Fruit fly (Drosophila melanogaster) whole organism, pupa: ENCODE measurements around the gene CG32755.

Experiments used
- CG10348 ChIP-seq: fragments of 200-800 bp; sonication (Bioruptor generic); IDR thresholded peaks from 2 replicates; pipeline ENCODE4 v1.3.6; 2022; ENCODE audit warnings: missing biosample characterization, missing genetic modification characterization
- CG12605 ChIP-seq: fragments of 200-800 bp; sonication (Bioruptor generic); IDR thresholded peaks from 2 replicates; pipeline ENCODE4 v1.3.6; 2022; ENCODE audit warnings: missing biosample characterization, missing genetic modification characterization
- CG13204 ChIP-seq: fragments of 200-800 bp; sonication (Bioruptor generic); optimal IDR thresholded peaks from 2 replicates; lab custom pipeline; 2018; ENCODE audit warnings: missing biosample characterization, mild to moderate bottlenecking, missing genetic modification characterization, moderate library complexity
- CG14655 ChIP-seq: fragments of 200-800 bp; sonication (Bioruptor generic); optimal IDR thresholded peaks from 3 replicates; lab custom pipeline; 2017; ENCODE audit warnings: mild to moderate bottlenecking, missing biosample characterization, missing genetic modification reagents, missing genetic modification characterization
- CG15710 ChIP-seq: fragments of 200-800 bp; sonication (Bioruptor generic); optimal IDR thresholded peaks from 2 replicates; lab custom pipeline; 2018; ENCODE audit warnings: missing biosample characterization, mild to moderate bottlenecking, missing genetic modification characterization, moderate library complexity
- CG17806 ChIP-seq: fragments of 200-800 bp; sonication (Bioruptor generic); optimal IDR thresholded peaks from 2 replicates; lab custom pipeline; 2018; ENCODE audit warnings: missing biosample characterization, mild to moderate bottlenecking, missing genetic modification characterization, moderate library complexity
- CG32121 ChIP-seq: fragments of 200-800 bp; sonication (Bioruptor generic); IDR thresholded peaks from 2 replicates; pipeline ENCODE4 v1.3.6; 2022; ENCODE audit warnings: missing biosample characterization, missing genetic modification characterization
- CG34367 ChIP-seq: fragments of 200-800 bp; sonication (Bioruptor generic); optimal IDR thresholded peaks from 2 replicates; lab custom pipeline; 2018; ENCODE audit warnings: missing biosample characterization, mild to moderate bottlenecking, missing genetic modification characterization
- CG4496 ChIP-seq: fragments of 200-800 bp; sonication (Bioruptor generic); IDR thresholded peaks from 3 replicates; pipeline ENCODE4 v1.3.6; 2022; ENCODE audit warnings: missing biosample characterization, missing genetic modification characterization
- CG8159 ChIP-seq: fragments of 200-800 bp; sonication (Bioruptor generic); optimal IDR thresholded peaks from 3 replicates; lab custom pipeline; 2018; ENCODE audit warnings: missing biosample characterization, mild to moderate bottlenecking, missing genetic modification characterization, moderate library complexity
- CG8301 ChIP-seq: fragments of 200-800 bp; sonication (Bioruptor generic); optimal IDR thresholded peaks from 2 replicates; lab custom pipeline; 2018; ENCODE audit warnings: missing biosample characterization, mild to moderate bottlenecking, missing genetic modification characterization
- CG9948 ChIP-seq: fragments of 200-800 bp; sonication (Bioruptor generic); optimal IDR thresholded peaks from 2 replicates; lab custom pipeline; 2018; ENCODE audit warnings: missing biosample characterization, mild to moderate bottlenecking, missing genetic modification characterization, moderate library complexity
- D1 ChIP-seq: fragments of 200-800 bp; sonication (Bioruptor generic); optimal IDR thresholded peaks from 2 replicates; lab custom pipeline; 2018; ENCODE audit warnings: missing biosample characterization, mild to moderate bottlenecking, missing genetic modification characterization, moderate library complexity
- EcR ChIP-seq: fragments of 200-800 bp; sonication (Bioruptor generic); optimal IDR thresholded peaks from 3 replicates; lab custom pipeline; 2019; ENCODE audit warnings: missing biosample characterization, missing genetic modification characterization, mild to moderate bottlenecking, moderate library complexity, missing genetic modification reagents
- Ets98B ChIP-seq: fragments of 200-800 bp; sonication (Bioruptor generic); IDR thresholded peaks from 2 replicates; pipeline ENCODE4 v1.3.6; 2022; ENCODE audit warnings: missing biosample characterization, missing genetic modification characterization
- Pif1A ChIP-seq: fragments of 200-800 bp; sonication (Bioruptor generic); optimal IDR thresholded peaks from 3 replicates; lab custom pipeline; 2016; ENCODE audit warnings: missing biosample characterization, missing genetic modification characterization
- Pif1B ChIP-seq: fragments of 200-800 bp; sonication (Bioruptor generic); optimal IDR thresholded peaks from 3 replicates; lab custom pipeline; 2016; ENCODE audit warnings: missing biosample characterization, missing genetic modification characterization
- Snoo ChIP-seq: fragments of 200-800 bp; sonication (Bioruptor generic); optimal IDR thresholded peaks from 3 replicates; lab custom pipeline; 2017; ENCODE audit warnings: missing biosample characterization, mild to moderate bottlenecking, missing genetic modification characterization, inconsistent platforms
- fd96Ca ChIP-seq: fragments of 200-800 bp; sonication (Bioruptor generic); IDR thresholded peaks from 3 replicates; pipeline ENCODE4 v1.3.6; 2022; ENCODE audit warnings: missing biosample characterization, missing genetic modification characterization
- gl ChIP-seq: fragments of 200-800 bp; sonication (Bioruptor generic); optimal IDR thresholded peaks from 2 replicates; lab custom pipeline; 2018; ENCODE audit warnings: missing biosample characterization, mild to moderate bottlenecking, missing genetic modification characterization
- rn ChIP-seq: fragments of 200-800 bp; sonication (Bioruptor generic); IDR thresholded peaks from 2 replicates; pipeline ENCODE4 v1.3.6; 2022; ENCODE audit warnings: missing biosample characterization, missing genetic modification characterization

CG32755 gene

DNA sequence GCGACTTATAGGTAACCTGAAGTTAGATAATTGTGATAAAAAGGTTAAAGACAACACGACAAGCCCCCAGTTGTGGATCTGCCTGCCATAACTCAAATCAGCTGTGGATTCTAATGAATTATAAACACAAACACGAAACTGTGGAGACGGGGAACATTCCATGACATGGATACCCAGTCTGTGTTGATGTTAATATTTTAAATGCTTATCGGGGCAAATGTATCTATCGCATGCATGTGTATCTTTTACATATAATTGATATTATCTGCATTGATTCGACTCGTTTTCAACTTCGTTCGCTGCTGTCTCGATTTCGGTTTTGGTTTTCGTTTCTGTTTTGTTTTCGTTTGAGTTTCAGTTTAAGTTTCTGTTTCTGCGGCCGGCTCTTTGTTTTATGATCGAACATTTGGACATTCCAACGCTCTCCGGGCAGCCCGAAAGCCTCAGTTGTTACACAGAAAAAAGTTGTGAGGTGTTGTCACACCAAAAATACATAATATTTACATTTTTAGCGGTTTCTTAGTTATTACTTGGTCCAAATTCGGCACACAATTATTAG is 42.8 kb downstream of the CG32755 start:
- no peak for TF ChIP-seq CG13204 (GFP tag; lab: Kevin White, UChicago)
- no peak for TF ChIP-seq rn (GFP tag; lab: Robert Waterston, UW)
- no peak for TF ChIP-seq CG32121 (GFP tag; lab: Robert Waterston, UW)
- no peak for TF ChIP-seq CG8159 (tag; lab: Kevin White, UChicago)
- no peak for TF ChIP-seq EcR (GFP tag; lab: Kevin White, UChicago)
- TF ChIP-seq Snoo (tag; lab: Kevin White, UChicago): no peak
- TF ChIP-seq CG10348 (GFP tag; lab: Robert Waterston, UW): no peak

DNA sequence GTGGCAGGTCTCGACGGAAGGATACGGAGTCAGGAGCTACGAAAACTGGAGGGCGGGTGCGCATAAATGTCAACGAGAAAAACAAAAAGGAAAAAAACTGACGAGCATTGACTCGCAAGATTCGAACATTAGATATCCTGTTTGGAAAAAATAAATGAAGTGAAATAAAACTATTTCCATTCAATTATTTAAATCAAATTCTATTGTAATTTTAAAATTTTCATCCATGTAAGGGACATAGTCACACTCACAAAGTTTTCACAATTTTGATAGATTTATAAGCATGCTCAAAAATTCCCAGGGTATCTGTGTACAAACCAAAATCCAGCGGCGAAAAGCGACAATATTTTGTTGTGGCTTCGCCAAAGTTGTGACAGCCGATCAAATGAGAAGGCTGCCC is 45.9 kb downstream of the CG32755 start:
- TF ChIP-seq EcR (GFP tag; lab: Kevin White, UChicago) (no peak), CG15710 (no peak), rn (GFP tag; lab: Robert Waterston, UW) (no peak), CG8301 (tag; lab: Kevin White, UChicago) (no peak), D1 (tag; lab: Kevin White, UChicago) (no peak), CG13204 (GFP tag; lab: Kevin White, UChicago) (no peak)

DNA sequence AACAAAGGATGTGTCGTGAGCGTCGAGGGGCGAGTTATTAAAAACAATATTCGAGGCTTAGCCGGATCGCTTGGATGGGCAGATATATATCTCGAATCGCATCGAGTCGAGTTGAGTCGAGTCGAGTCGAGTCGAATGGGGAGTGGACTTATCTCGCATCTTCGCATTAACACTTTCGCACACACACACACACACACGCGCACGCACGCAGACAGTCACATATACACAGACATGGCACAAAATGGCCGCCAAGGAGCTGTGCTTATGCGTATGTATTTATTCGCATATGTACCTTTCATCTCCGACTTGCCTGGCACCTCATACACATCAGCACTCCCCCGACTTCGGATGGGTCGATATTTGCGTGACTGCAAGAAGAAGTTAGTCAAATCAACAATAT is 47.9 kb downstream of the CG32755 start:
- no peak for TF ChIP-seq gl (tag; lab: Kevin White, UChicago)
- TF ChIP-seq CG9948 (tag; lab: Kevin White, UChicago): no peak
- no peak for TF ChIP-seq Pif1A (GFP tag; lab: Kevin White, UChicago)
- no peak for TF ChIP-seq D1 (tag; lab: Kevin White, UChicago)
- TF ChIP-seq CG12605 (GFP tag; lab: Robert Waterston, UW): no peak
- TF ChIP-seq EcR (GFP tag; lab: Kevin White, UChicago): no peak
- no peak for TF ChIP-seq CG8159 (tag; lab: Kevin White, UChicago)
- no peak for TF ChIP-seq CG34367 (tag; lab: Kevin White, UChicago)
- no peak for TF ChIP-seq CG10348 (GFP tag; lab: Robert Waterston, UW)
- no peak for TF ChIP-seq CG13204 (GFP tag; lab: Kevin White, UChicago)

DNA sequence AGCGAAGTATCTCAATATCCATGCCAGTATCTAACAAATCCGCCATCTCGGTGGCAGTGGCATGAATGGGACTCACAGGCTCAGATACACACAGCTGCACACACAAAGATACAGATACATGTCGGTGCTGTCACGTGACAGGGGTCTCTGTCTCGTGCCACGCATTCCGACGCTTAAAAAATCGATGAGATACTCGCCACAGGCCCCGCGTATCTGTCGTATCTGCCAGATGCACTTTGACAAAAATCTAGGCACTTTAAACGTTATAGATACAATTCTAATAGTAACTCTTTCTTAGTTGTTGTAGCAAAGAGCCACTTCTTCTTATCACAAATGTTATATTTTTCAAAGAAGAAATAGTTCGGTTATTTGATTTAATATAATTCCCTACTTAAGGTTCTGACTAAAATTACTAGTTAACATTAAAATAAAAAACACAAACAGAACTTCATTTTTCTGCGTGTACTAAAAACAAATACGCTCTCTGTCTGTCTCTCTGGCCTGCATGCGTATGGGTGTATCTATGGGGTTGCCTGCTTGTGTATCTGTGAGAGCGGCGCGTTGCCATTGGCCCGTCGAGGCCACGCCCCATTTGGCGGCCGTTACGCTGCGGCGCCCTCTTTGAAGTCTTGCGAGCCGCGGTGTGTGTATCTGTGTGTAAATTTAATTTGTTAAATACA is 50.8 kb downstream of the CG32755 start, which contains the start of gene CG4766:
TSS of gene CG4766 (minus strand) at position 51 of the 680 bp plus-strand sequence.
- TF ChIP-seq CG17806 (peak; percentile 79), rn (GFP tag; lab: Robert Waterston, UW) (peak; percentile 56; the same call in 1 of the 2 replicates), CG8159 (tag; lab: Kevin White, UChicago) (peak; percentile 86), CG32121 (GFP tag; lab: Robert Waterston, UW) (peak; percentile 92), gl (tag; lab: Kevin White, UChicago) (peak; percentile 61), CG12605 (GFP tag; lab: Robert Waterston, UW) (peak; percentile 66), CG9948 (tag; lab: Kevin White, UChicago) (peak; percentile 78), CG4496 (GFP tag; lab: Robert Waterston, UW) (peak; percentile 86), CG15710 (peak; percentile 83), CG34367 (tag; lab: Kevin White, UChicago) (peak; percentile 69), CG13204 (GFP tag; lab: Kevin White, UChicago) (no peak), EcR (GFP tag; lab: Kevin White, UChicago) (no peak), CG14655 (GFP tag; lab: Kevin White, UChicago) (peak; percentile 85), Pif1B (peak; percentile 78), CG8301 (tag; lab: Kevin White, UChicago) (peak; percentile 82), Snoo (tag; lab: Kevin White, UChicago) (peak; percentile 86), D1 (tag; lab: Kevin White, UChicago) (no peak), CG10348 (GFP tag; lab: Robert Waterston, UW) (no peak), Ets98B (GFP tag; lab: Robert Waterston, UW) (peak; percentile 48; the same call in 1 of the 2 replicates), fd96Ca (GFP tag; lab: Robert Waterston, UW) (peak; percentile 36; the same call in 1 of the 3 replicates), Pif1A (GFP tag; lab: Kevin White, UChicago) (peak; percentile 88)
